Fruit fly (Drosophila melanogaster): ENCODE measurements around the gene tw.

tw gene

DNA sequence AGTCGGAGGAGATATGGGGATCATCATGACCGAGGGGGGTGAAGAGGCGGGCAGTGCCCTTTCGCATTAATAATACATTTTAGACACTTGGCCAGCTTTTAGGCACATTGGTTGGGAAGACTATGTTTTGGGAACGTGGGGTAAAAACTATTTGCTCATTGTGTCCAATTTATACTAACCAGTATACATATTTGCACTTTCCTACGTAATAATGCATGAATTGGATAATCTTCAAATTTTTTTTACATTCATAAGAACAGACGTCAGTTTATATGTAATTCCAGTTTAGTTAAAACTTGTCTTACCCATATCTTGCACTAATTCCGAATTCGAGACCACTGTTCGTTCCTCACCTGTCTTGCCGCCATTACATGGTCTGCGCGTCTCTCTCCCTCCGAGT lies 5.2 kb upstream of the tw start:
- TF ChIP-seq pan (optimal IDR thresholded peaks at IDR 0.05) (no peak), CG32264 (GFP tag; optimal IDR thresholded peaks at IDR 0.05) (no peak), jim (GFP tag; optimal IDR thresholded peaks at IDR 0.05) (no peak), dsf (GFP tag; optimal IDR thresholded peaks at IDR 0.05; ENCODE audit: borderline replicate concordance) (no peak), Rel (GFP tag; optimal IDR thresholded peaks at IDR 0.05) (no peak), Rel (tag; optimal IDR thresholded peaks at IDR 0.05) (no peak), usp (GFP tag; optimal IDR thresholded peaks at IDR 0.05) (no peak), Vsx2 (GFP tag; optimal IDR thresholded peaks at IDR 0.05; ENCODE audit: partially characterized antibody) (no peak), br (GFP tag; optimal IDR thresholded peaks at IDR 0.05) (peak; percentile 12), Mio (GFP tag; optimal IDR thresholded peaks at IDR 0.05) (no peak), psq (GFP tag; optimal IDR thresholded peaks at IDR 0.05) (peak; percentile 70), dmrt93B (GFP tag; optimal IDR thresholded peaks at IDR 0.05) (peak; percentile 11), OdsH (GFP tag; optimal IDR thresholded peaks at IDR 0.05) (peak; percentile 53), sage (GFP tag; optimal IDR thresholded peaks at IDR 0.05) (no peak), Sp1 (GFP tag; optimal IDR thresholded peaks at IDR 0.05) (peak; percentile 53), foxo (GFP tag; optimal IDR thresholded peaks at IDR 0.05) (peak in 1 of 2 experiments; percentile 75), Myc (optimal IDR thresholded peaks at IDR 0.05) (no peak), Hr78 (GFP tag; optimal IDR thresholded peaks at IDR 0.05) (no peak), Hnf4 (GFP tag; optimal IDR thresholded peaks at IDR 0.05) (peak; percentile 11), Jra (GFP tag; optimal IDR thresholded peaks at IDR 0.05) (no peak), dl (GFP tag; optimal IDR thresholded peaks at IDR 0.05; ENCODE audit: insufficient read depth in 1 of 2, partially characterized antibody in 2 of 2) (no peak), sv (GFP tag; optimal IDR thresholded peaks at IDR 0.05) (no peak), Dfd (GFP tag; optimal IDR thresholded peaks at IDR 0.05) (no peak), rgr (GFP tag; optimal IDR thresholded peaks at IDR 0.05) (peak; percentile 44), brk (GFP tag; optimal IDR thresholded peaks at IDR 0.05) (no peak), fru (GFP tag; optimal IDR thresholded peaks at IDR 0.05) (peak; percentile 82), N (GFP tag; optimal IDR thresholded peaks at IDR 0.05) (no peak), Dif (GFP tag; optimal IDR thresholded peaks at IDR 0.05; ENCODE audit: partially characterized antibody) (no peak), ey (GFP tag; optimal IDR thresholded peaks at IDR 0.05) (peak; percentile 61), h (GFP tag; optimal IDR thresholded peaks at IDR 0.05) (peak; percentile 64), CG9705 (GFP tag; optimal IDR thresholded peaks at IDR 0.05) (no peak), woc (GFP tag; optimal IDR thresholded peaks at IDR 0.05) (peak; percentile 83), tai (GFP tag; optimal IDR thresholded peaks at IDR 0.05) (no peak), CrebA (GFP tag; optimal IDR thresholded peaks at IDR 0.05; ENCODE audit: borderline replicate concordance) (no peak), GATAd (GFP tag; optimal IDR thresholded peaks at IDR 0.05) (no peak), Abd-B (GFP tag; optimal IDR thresholded peaks at IDR 0.05) (no peak), HLH106 (tag; optimal IDR thresholded peaks at IDR 0.05) (peak; percentile 58), Hr83 (GFP tag; optimal IDR thresholded peaks at IDR 0.05; ENCODE audit: poor library complexity, severe bottlenecking) (no peak), lola (GFP tag; optimal IDR thresholded peaks at IDR 0.05) (no peak)

DNA sequence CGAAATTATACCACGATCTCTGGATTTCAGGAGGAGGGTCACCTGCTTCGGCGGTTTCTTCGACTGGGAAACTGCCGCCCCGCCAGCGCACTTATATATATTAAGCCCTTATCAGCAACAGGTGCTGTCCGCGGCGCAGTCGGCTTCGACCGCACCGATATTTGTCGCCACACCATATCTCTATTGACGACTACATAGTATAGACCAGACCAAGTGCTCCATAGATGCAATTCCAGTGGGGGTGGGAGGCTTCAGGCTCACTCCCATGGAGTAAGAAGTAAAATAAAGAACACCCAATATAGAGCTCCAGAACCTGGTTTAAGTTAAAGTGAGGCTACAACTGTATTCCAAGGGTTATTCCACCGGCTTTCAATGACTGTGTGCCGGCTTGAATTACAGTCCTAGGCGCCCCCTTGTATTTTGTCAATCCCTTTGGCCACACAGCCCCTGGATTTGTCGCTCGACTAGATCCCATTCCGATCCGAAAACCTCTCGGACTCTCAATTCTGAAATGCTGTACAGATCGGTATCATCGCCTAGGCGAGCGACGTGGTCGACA lies 5.6 kb downstream of the tw start, which contains the start of gene CG13360:
Gene CG13360, minus strand, starts transcription at position 51 of the 559 bp plus-strand sequence.
- TF ChIP-seq Hnf4 (GFP tag; optimal IDR thresholded peaks at IDR 0.05) (no peak), Jra (GFP tag; optimal IDR thresholded peaks at IDR 0.05) (no peak), brk (GFP tag; optimal IDR thresholded peaks at IDR 0.05) (no peak), Mio (GFP tag; optimal IDR thresholded peaks at IDR 0.05) (no peak), Rel (GFP tag; optimal IDR thresholded peaks at IDR 0.05) (no peak), Rel (tag; optimal IDR thresholded peaks at IDR 0.05) (no peak), CG9705 (GFP tag; optimal IDR thresholded peaks at IDR 0.05) (no peak), Hr78 (GFP tag; optimal IDR thresholded peaks at IDR 0.05) (no peak), dl (GFP tag; optimal IDR thresholded peaks at IDR 0.05; ENCODE audit: insufficient read depth in 1 of 2, partially characterized antibody in 2 of 2) (no peak), Sp1 (GFP tag; optimal IDR thresholded peaks at IDR 0.05) (peak; percentile 14), CG32264 (GFP tag; optimal IDR thresholded peaks at IDR 0.05) (no peak), dsf (GFP tag; optimal IDR thresholded peaks at IDR 0.05; ENCODE audit: borderline replicate concordance) (no peak), CrebA (GFP tag; optimal IDR thresholded peaks at IDR 0.05; ENCODE audit: borderline replicate concordance) (no peak), tai (GFP tag; optimal IDR thresholded peaks at IDR 0.05) (no peak), woc (GFP tag; optimal IDR thresholded peaks at IDR 0.05) (no peak), Dif (GFP tag; optimal IDR thresholded peaks at IDR 0.05; ENCODE audit: partially characterized antibody) (no peak), sage (GFP tag; optimal IDR thresholded peaks at IDR 0.05) (no peak), psq (GFP tag; optimal IDR thresholded peaks at IDR 0.05) (peak; percentile 15), Myc (optimal IDR thresholded peaks at IDR 0.05) (no peak), usp (GFP tag; optimal IDR thresholded peaks at IDR 0.05) (no peak), h (GFP tag; optimal IDR thresholded peaks at IDR 0.05) (peak; percentile 51), dmrt93B (GFP tag; optimal IDR thresholded peaks at IDR 0.05) (peak; percentile 7), rgr (GFP tag; optimal IDR thresholded peaks at IDR 0.05) (peak; percentile 40), Vsx2 (GFP tag; optimal IDR thresholded peaks at IDR 0.05; ENCODE audit: partially characterized antibody) (no peak), OdsH (GFP tag; optimal IDR thresholded peaks at IDR 0.05) (peak; percentile 44), fru (GFP tag; optimal IDR thresholded peaks at IDR 0.05) (peak; percentile 70), pan (optimal IDR thresholded peaks at IDR 0.05) (no peak), ey (GFP tag; optimal IDR thresholded peaks at IDR 0.05) (peak; percentile 56), sv (GFP tag; optimal IDR thresholded peaks at IDR 0.05) (no peak), lola (GFP tag; optimal IDR thresholded peaks at IDR 0.05) (no peak), Abd-B (GFP tag; optimal IDR thresholded peaks at IDR 0.05) (no peak), foxo (GFP tag; optimal IDR thresholded peaks at IDR 0.05) (peak in 1 of 2 experiments; percentile 51), Dfd (GFP tag; optimal IDR thresholded peaks at IDR 0.05) (no peak), br (GFP tag; optimal IDR thresholded peaks at IDR 0.05) (peak; percentile 64), HLH106 (tag; optimal IDR thresholded peaks at IDR 0.05) (peak; percentile 56), jim (GFP tag; optimal IDR thresholded peaks at IDR 0.05) (no peak)
